Worm (Caenorhabditis elegans): ENCODE measurements around the gene C45H4.21.

C45H4.21 gene

DNA sequence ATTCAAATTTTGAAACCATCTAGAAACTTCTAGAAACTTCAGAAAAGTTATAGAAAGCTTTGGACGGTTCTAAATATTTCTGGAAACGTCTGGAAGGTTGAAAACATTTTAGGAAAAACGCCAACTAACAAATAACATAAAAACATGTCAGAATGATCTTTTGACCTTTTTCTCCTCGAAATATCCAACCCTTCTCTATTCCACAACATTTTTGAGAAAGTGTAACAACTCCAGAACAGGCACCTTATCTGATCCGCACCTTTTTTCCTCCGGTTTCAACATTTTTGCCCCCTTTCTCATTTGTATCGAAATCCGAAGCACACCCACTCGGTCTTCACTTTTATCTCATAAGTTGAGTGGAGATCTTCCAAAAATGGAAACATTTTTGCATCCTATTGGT lies 39.0 kb downstream of the C45H4.21 start, which contains the start of gene F22F7.3:
Gene F22F7.3, plus strand, starts transcription at position 301 of the 400 bp plus-strand sequence.
- no peak for TF ChIP-seq dpl-1 (GFP tag; optimal IDR thresholded peaks at IDR 0.05)
- TF ChIP-seq efl-1 (optimal IDR thresholded peaks at IDR 0.05): no peak
- peak in 1 of 2 experiments; percentile 66 for TF ChIP-seq efl-1 (GFP tag; optimal IDR thresholded peaks at IDR 0.05 in 1 of 2)
- TF ChIP-seq blmp-1 (tag; optimal IDR thresholded peaks at IDR 0.05): peak; percentile 34
- no peak for TF ChIP-seq nhr-28 (tag; optimal IDR thresholded peaks at IDR 0.05)
- TF ChIP-seq C04F5.9 (tag; optimal IDR thresholded peaks at IDR 0.05): no peak
- no peak for TF ChIP-seq elt-3 (tag; optimal IDR thresholded peaks at IDR 0.05)
- TF ChIP-seq nhr-71 (tag; optimal IDR thresholded peaks at IDR 0.05): no peak
- TF ChIP-seq mab-9 (GFP tag; IDR thresholded peaks at IDR 0.05): no peak
- no peak for TF ChIP-seq mep-1 (tag; optimal IDR thresholded peaks at IDR 0.05)

DNA sequence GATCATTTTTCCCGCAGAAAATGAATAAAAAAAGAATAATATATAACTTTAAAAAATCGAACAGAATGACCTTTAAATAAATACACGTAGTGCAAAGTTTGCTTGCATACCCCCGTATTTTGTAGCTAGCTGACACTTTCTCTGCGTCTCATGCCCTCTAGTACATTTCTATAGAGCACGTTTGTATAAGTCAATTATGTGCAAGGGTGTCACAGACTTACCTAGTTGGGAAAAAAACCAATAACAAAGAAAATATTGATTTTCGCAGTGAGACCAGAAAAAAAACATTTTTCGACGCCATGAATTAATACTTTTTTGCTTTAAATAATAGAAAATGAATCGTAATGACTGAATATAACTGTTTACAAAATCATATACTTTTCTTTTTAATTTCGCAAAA lies 40.0 kb downstream of the C45H4.21 start, which contains the start of gene ckb-4:
Gene ckb-4, minus strand, starts transcription at position 140 of the 400 bp plus-strand sequence.
- TF ChIP-seq nhr-85 (tag) (peak; percentile 47), dpl-1 (GFP tag; optimal IDR thresholded peaks at IDR 0.05) (peak; percentile 9 to 69 (median 29)), vab-15 (tag; optimal IDR thresholded peaks at IDR 0.05) (peak; percentile 11), nhr-20 (tag; optimal IDR thresholded peaks at IDR 0.05) (peak; percentile 42), skn-1 (tag; optimal IDR thresholded peaks at IDR 0.05) (peak; percentile 11), hlh-4 (tag; optimal IDR thresholded peaks at IDR 0.05) (no peak), nhr-77 (tag; optimal IDR thresholded peaks at IDR 0.05) (peak; percentile 15), lsy-2 (tag; optimal IDR thresholded peaks at IDR 0.05) (no peak), rnt-1 (tag; optimal IDR thresholded peaks at IDR 0.05) (peak; percentile 5), mef-2 (tag; optimal IDR thresholded peaks at IDR 0.05) (no peak), lin-13 (GFP tag; optimal IDR thresholded peaks at IDR 0.05) (peak; percentile 13), zip-4 (GFP tag; optimal IDR thresholded peaks at IDR 0.05) (no peak), nhr-47 (tag; optimal IDR thresholded peaks at IDR 0.05) (no peak), efl-1 (optimal IDR thresholded peaks at IDR 0.05) (peak; percentile 59 to 70), efl-1 (GFP tag; optimal IDR thresholded peaks at IDR 0.05 in 1 of 2) (peak; percentile 54 to 85), lin-15B (tag; optimal IDR thresholded peaks at IDR 0.05) (peak; percentile 41), ceh-88 (GFP tag; IDR thresholded peaks at IDR 0.05) (no peak), ceh-82 (tag; optimal IDR thresholded peaks at IDR 0.05) (peak in 1 of 3 experiments; percentile 46), xbp-1 (tag; optimal IDR thresholded peaks at IDR 0.05) (peak; percentile 26), lin-35 (GFP tag; optimal IDR thresholded peaks at IDR 0.05) (peak; percentile 48 to 66), blmp-1 (tag; optimal IDR thresholded peaks at IDR 0.05) (peak; percentile 16), sup-37 (GFP tag; optimal IDR thresholded peaks at IDR 0.05) (no peak), C16A3.4 (tag; optimal IDR thresholded peaks at IDR 0.05) (peak; percentile 30)

DNA sequence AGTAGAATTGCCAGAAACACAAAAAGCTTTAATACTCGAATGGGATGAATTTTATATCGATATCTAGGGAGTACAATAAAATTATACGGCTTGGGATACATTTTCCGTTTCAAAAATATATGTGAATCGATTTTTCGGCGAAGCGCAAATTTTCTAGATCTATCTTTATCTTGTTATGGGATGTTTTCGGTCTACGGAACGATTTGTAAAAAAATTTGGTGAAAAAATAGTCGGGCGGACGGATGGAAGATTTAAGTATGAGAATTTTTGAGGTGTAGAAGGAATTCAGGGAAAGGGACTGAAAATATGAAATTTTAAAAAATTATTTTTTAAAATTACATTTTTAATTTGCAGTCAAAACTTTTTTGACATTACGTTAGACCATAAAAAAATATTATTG lies 43.4 kb downstream of the C45H4.21 start, which contains the start of gene F22F7.4:
Gene F22F7.4, minus strand, starts transcription at position 101 of the 400 bp plus-strand sequence.
- TF ChIP-seq nhr-237 (tag; optimal IDR thresholded peaks at IDR 0.05) (no peak), vab-15 (tag; optimal IDR thresholded peaks at IDR 0.05) (no peak)

DNA sequence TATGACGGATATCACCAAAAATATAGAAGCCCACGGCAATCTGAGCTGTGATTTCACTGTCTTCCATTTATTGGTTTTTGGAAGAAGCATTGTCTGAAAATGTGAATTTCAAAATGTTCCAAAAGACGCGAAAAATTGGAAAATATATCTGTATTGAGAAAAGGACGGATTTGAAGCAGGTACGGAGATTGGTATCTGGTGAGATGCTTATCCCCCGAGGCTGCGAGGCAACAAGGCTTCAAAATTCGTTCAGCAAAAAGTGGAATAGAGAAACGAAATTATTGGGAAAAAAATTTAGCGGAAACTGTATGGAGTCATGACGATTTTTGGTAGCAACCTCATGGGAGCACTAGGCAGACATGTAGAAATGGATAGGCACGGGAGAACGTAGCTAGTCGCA lies 46.2 kb downstream of the C45H4.21 start, which contains the start of gene F36F12.1:
Gene F36F12.1, minus strand, starts transcription at position 101 of the 400 bp plus-strand sequence.
- TF ChIP-seq efl-1 (optimal IDR thresholded peaks at IDR 0.05): no peak
- TF ChIP-seq efl-1 (GFP tag; optimal IDR thresholded peaks at IDR 0.05 in 1 of 2): peak in 1 of 2 experiments; percentile 55
- no peak for TF ChIP-seq pax-3 (tag; optimal IDR thresholded peaks at IDR 0.05)
- TF ChIP-seq ztf-11 (tag; optimal IDR thresholded peaks at IDR 0.05): no peak
- no peak for TF ChIP-seq zag-1 (tag; optimal IDR thresholded peaks at IDR 0.05)
- no peak for TF ChIP-seq unc-98 (GFP tag; IDR thresholded peaks at IDR 0.05)

DNA sequence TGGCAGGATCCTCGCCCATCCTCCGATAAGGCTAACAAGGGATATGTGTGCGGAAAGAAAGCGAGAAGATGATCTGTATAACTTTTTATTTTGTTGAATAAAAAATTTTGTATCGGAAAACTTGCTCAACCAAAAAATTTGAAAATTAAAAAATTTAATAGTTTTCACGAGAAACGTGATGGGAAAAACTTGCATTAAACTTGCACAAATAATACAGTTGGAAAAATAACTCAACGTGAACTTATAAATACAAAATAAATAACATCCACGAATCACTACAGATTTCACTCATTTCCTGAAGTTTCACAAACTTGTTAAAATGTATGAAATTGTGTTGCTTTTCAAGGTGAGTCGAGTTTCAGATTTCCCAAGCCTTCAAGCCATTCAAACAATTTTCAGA lies 50.3 kb downstream of the C45H4.21 start, which contains the start of gene F36F12.7:
Gene F36F12.7, plus strand, starts transcription at position 301 of the 400 bp plus-strand sequence.
- TF ChIP-seq lin-14 (GFP tag; optimal IDR thresholded peaks at IDR 0.05): no peak
- no peak for TF ChIP-seq ztf-11 (tag; optimal IDR thresholded peaks at IDR 0.05)
- no peak for TF ChIP-seq ceh-63 (GFP tag; optimal IDR thresholded peaks at IDR 0.05)
- TF ChIP-seq C16A3.4 (tag; optimal IDR thresholded peaks at IDR 0.05): no peak
- TF ChIP-seq tlp-1 (tag; optimal IDR thresholded peaks at IDR 0.05): no peak
- no peak for TF ChIP-seq lin-13 (GFP tag; optimal IDR thresholded peaks at IDR 0.05)
- no peak for TF ChIP-seq sox-4 (tag; optimal IDR thresholded peaks at IDR 0.05)
- TF ChIP-seq nhr-28 (tag; optimal IDR thresholded peaks at IDR 0.05): no peak
- TF ChIP-seq nhr-12 (tag; optimal IDR thresholded peaks at IDR 0.05): no peak
- no peak for TF ChIP-seq sptf-1 (tag; optimal IDR thresholded peaks at IDR 0.05)
- TF ChIP-seq unc-62 (GFP tag; optimal IDR thresholded peaks at IDR 0.05): no peak
- no peak for TF ChIP-seq Y116A8C.19 (tag; optimal IDR thresholded peaks at IDR 0.05; ENCODE audit: borderline replicate concordance)
- no peak for TF ChIP-seq ces-1 (GFP tag; optimal IDR thresholded peaks at IDR 0.05)
- no peak for TF ChIP-seq fos-1 (tag; optimal IDR thresholded peaks at IDR 0.05)
- no peak for TF ChIP-seq xbp-1 (tag; optimal IDR thresholded peaks at IDR 0.05)
- TF ChIP-seq fkh-10 (GFP tag; optimal IDR thresholded peaks at IDR 0.05): no peak

All from whole organism, L1 larva.